Fruit fly (Drosophila melanogaster) whole organism, embryonic: ENCODE data around the gene Fign.
A peak's percentile ranks its signal among the peaks of the same experiment; 100 is the strongest.

ENCODE experiments used
- Asciz ChIP-seq: fragments of 200-800 bp; sonication (Bioruptor generic); optimal IDR thresholded peaks from 2 replicates; lab custom pipeline; 2017; ENCODE audit warnings: missing biosample characterization, mild to moderate bottlenecking, missing genetic modification characterization, missing genetic modification reagents
- CG10462 ChIP-seq: fragments of 200-800 bp; sonication (Bioruptor generic); optimal IDR thresholded peaks from 2 replicates; lab custom pipeline; 2016; ENCODE audit warnings: missing biosample characterization, missing genetic modification characterization
- CG10979 ChIP-seq: fragments of 200-800 bp; sonication (Bioruptor generic); optimal IDR thresholded peaks from 2 replicates; lab custom pipeline; 2018; ENCODE audit warnings: missing biosample characterization, mild to moderate bottlenecking, missing genetic modification characterization, moderate library complexity
- CG12744 ChIP-seq: fragments of 200-800 bp; sonication (Bioruptor generic); optimal IDR thresholded peaks from 2 replicates; lab custom pipeline; 2016; ENCODE audit warnings: missing biosample characterization, missing genetic modification characterization
- CG13287 ChIP-seq: fragments of 200-800 bp; sonication (Bioruptor generic); IDR thresholded peaks from 2 replicates; pipeline ENCODE4 v1.3.6; 2022; ENCODE audit warnings: missing biosample characterization, missing genetic modification characterization; ENCODE audit not compliant: partially characterized antibody
- CG14667 ChIP-seq: fragments of 200-800 bp; sonication (Bioruptor generic); IDR thresholded peaks from 2 replicates; pipeline ENCODE4 v1.3.6; 2022; ENCODE audit warnings: missing biosample characterization, missing genetic modification characterization
- CG14710 ChIP-seq: fragments of 200-800 bp; sonication (Bioruptor generic); optimal IDR thresholded peaks from 3 replicates; lab custom pipeline; 2019; ENCODE audit warnings: missing biosample characterization, mild to moderate bottlenecking, missing genetic modification characterization, moderate library complexity
- CG15073 ChIP-seq: fragments of 200-800 bp; sonication (Bioruptor generic); optimal IDR thresholded peaks from 2 replicates; lab custom pipeline; 2016; ENCODE audit warnings: missing biosample characterization, missing genetic modification characterization
- CG2116 ChIP-seq: fragments of 200-800 bp; sonication (Bioruptor generic); optimal IDR thresholded peaks from 3 replicates; lab custom pipeline; 2018; ENCODE audit warnings: missing biosample characterization, mild to moderate bottlenecking, missing genetic modification characterization
- CG31224 ChIP-seq: fragments of 200-800 bp; sonication (Bioruptor generic); IDR thresholded peaks from 2 replicates; pipeline ENCODE4 v1.3.6; 2022; ENCODE audit warnings: missing biosample characterization, missing genetic modification characterization
- CG3838 ChIP-seq: fragments of 200-800 bp; sonication (Bioruptor generic); optimal IDR thresholded peaks from 3 replicates; lab custom pipeline; 2016; ENCODE audit warnings: missing biosample characterization, missing genetic modification characterization
- CG43689 ChIP-seq: fragments of 200-800 bp; sonication (Bioruptor generic); IDR thresholded peaks from 2 replicates; pipeline ENCODE4 v1.3.6; 2022; ENCODE audit warnings: missing biosample characterization, missing genetic modification characterization
- CG4707 ChIP-seq: fragments of 200-800 bp; sonication (Bioruptor generic); optimal IDR thresholded peaks from 2 replicates; lab custom pipeline; 2018; ENCODE audit warnings: missing biosample characterization, mild to moderate bottlenecking, missing genetic modification characterization, moderate library complexity
- CG6683 ChIP-seq: fragments of 200-800 bp; sonication (Bioruptor generic); optimal IDR thresholded peaks from 2 replicates; lab custom pipeline; 2017; ENCODE audit warnings: missing biosample characterization, mild to moderate bottlenecking, missing genetic modification characterization, missing genetic modification reagents
- CG6791 ChIP-seq: fragments of 200-800 bp; sonication (Bioruptor generic); IDR thresholded peaks from 3 replicates; pipeline ENCODE4 v1.3.6; 2022; ENCODE audit warnings: missing biosample characterization, missing genetic modification characterization; ENCODE audit not compliant: partially characterized antibody
- CG7745 ChIP-seq: fragments of 200-800 bp; sonication (Bioruptor generic); optimal IDR thresholded peaks from 2 replicates; lab custom pipeline; 2018; ENCODE audit warnings: missing biosample characterization, mild to moderate bottlenecking, missing genetic modification characterization, moderate library complexity
- CG8944 ChIP-seq: fragments of 200-800 bp; sonication (Bioruptor generic); optimal IDR thresholded peaks from 3 replicates; lab custom pipeline; 2016; ENCODE audit warnings: missing biosample characterization, missing genetic modification characterization
- CG9437 ChIP-seq: fragments of 200-800 bp; sonication (Bioruptor generic); optimal IDR thresholded peaks from 2 replicates; lab custom pipeline; 2018; ENCODE audit warnings: missing biosample characterization, mild to moderate bottlenecking, missing genetic modification characterization
- CG9727 ChIP-seq: fragments of 200-800 bp; sonication (Bioruptor generic); optimal IDR thresholded peaks from 3 replicates; lab custom pipeline; 2017; ENCODE audit warnings: missing biosample characterization, mild to moderate bottlenecking, missing genetic modification characterization
- Chrac-16 ChIP-seq: fragments of 200-800 bp; sonication (Bioruptor generic); optimal IDR thresholded peaks from 3 replicates; lab custom pipeline; 2016; ENCODE audit warnings: missing biosample characterization, missing genetic modification characterization
- CoRest ChIP-seq: fragments of 200-800 bp; sonication (Bioruptor generic); optimal IDR thresholded peaks from 3 replicates; lab custom pipeline; 2018; ENCODE audit warnings: missing biosample characterization, mild to moderate bottlenecking, missing genetic modification characterization, moderate library complexity
- Dp ChIP-seq: fragments of 200-800 bp; sonication (Bioruptor generic); optimal IDR thresholded peaks from 2 replicates; lab custom pipeline; 2018; ENCODE audit warnings: missing biosample characterization, mild to moderate bottlenecking, missing genetic modification characterization, moderate library complexity
- E2f2 ChIP-seq: fragments of 200-800 bp; sonication (Bioruptor generic); IDR thresholded peaks from 2 replicates; pipeline ENCODE4 v1.3.6; 2022; ENCODE audit warnings: missing biosample characterization, missing genetic modification characterization
- Hr78 ChIP-seq, 2 experiments: fragments of 200-800 bp in 1 of 2; fragments of >200 bp in 1 of 2; sonication (Bioruptor generic) in 1 of 2; optimal IDR thresholded peaks; 2 replicates each; lab custom pipeline; 2017 to 2019; ENCODE audit warnings: missing biosample characterization in 2 of 2, missing genetic modification characterization in 2 of 2, mild to moderate bottlenecking in 1 of 2, moderate library complexity in 1 of 2
- Kr ChIP-seq: fragments of 200-800 bp; sonication (Bioruptor generic); optimal IDR thresholded peaks from 2 replicates; lab custom pipeline; 2017; ENCODE audit warnings: missing biosample characterization, mild to moderate bottlenecking, missing genetic modification characterization
- MBD-R2 ChIP-seq: fragments of 200-800 bp; sonication (Bioruptor generic); IDR thresholded peaks from 2 replicates; pipeline ENCODE4 v1.3.6; 2022; ENCODE audit warnings: missing biosample characterization, missing genetic modification characterization
- Med ChIP-seq: fragments of 200-800 bp; sonication (Bioruptor generic); peaks from one replicate; lab custom pipeline; 2016; ENCODE audit warnings: missing biosample characterization, missing genetic modification characterization, mild to moderate bottlenecking, inconsistent platforms, moderate library complexity
- NC2α ChIP-seq: fragments of 200-800 bp; sonication (Bioruptor generic); optimal IDR thresholded peaks from 2 replicates; lab custom pipeline; 2016; ENCODE audit warnings: missing biosample characterization, missing genetic modification characterization
- NC2β ChIP-seq: fragments of 200-800 bp; sonication (Bioruptor generic); optimal IDR thresholded peaks from 2 replicates; lab custom pipeline; 2016; ENCODE audit warnings: missing biosample characterization, missing genetic modification characterization
- Poxn ChIP-seq: fragments of 200-800 bp; sonication (Bioruptor generic); IDR thresholded peaks from 2 replicates; pipeline ENCODE4 v1.3.6; 2022; ENCODE audit warnings: missing biosample characterization, missing genetic modification characterization
- Spps ChIP-seq: fragments of 200-800 bp; sonication (Bioruptor generic); optimal IDR thresholded peaks from 2 replicates; lab custom pipeline; 2018; ENCODE audit warnings: missing biosample characterization, mild to moderate bottlenecking, missing genetic modification characterization
- Stat92E ChIP-seq, 3 experiments: fragments of >200 bp in 2 of 3; fragments of 200-800 bp in 1 of 3; sonication (Bioruptor generic) in 1 of 3; optimal IDR thresholded peaks; 2 replicates each; lab custom pipeline; 2017 to 2019; ENCODE audit warnings: missing biosample characterization in 3 of 3, missing genetic modification characterization in 3 of 3, mild to moderate bottlenecking in 1 of 3, moderate library complexity in 1 of 3
- ato ChIP-seq: fragments of 200-800 bp; sonication (Bioruptor generic); IDR thresholded peaks from 2 replicates; pipeline ENCODE4 v1.3.6; 2022; ENCODE audit warnings: missing biosample characterization, missing genetic modification characterization; ENCODE audit not compliant: partially characterized antibody
- crol ChIP-seq: fragments of 200-800 bp; sonication (Bioruptor generic); IDR thresholded peaks from 2 replicates; pipeline ENCODE4 v1.3.6; 2022; ENCODE audit warnings: missing biosample characterization, missing genetic modification characterization
- cwo ChIP-seq: fragments of 200-800 bp; sonication (Bioruptor generic); optimal IDR thresholded peaks from 3 replicates; lab custom pipeline; 2017; ENCODE audit warnings: missing biosample characterization, missing genetic modification characterization, mild to moderate bottlenecking, moderate library complexity, missing genetic modification reagents
- emc ChIP-seq: fragments of 200-800 bp; sonication (Bioruptor generic); optimal IDR thresholded peaks from 2 replicates; lab custom pipeline; 2016; ENCODE audit warnings: missing biosample characterization, missing genetic modification characterization
- fd102C ChIP-seq: fragments of 200-800 bp; sonication (Bioruptor generic); optimal IDR thresholded peaks from 2 replicates; lab custom pipeline; 2018; ENCODE audit warnings: missing biosample characterization, mild to moderate bottlenecking, missing genetic modification characterization, moderate library complexity
- gsb ChIP-seq: fragments of 200-800 bp; sonication (Bioruptor generic); IDR thresholded peaks from 2 replicates; pipeline ENCODE4 v1.3.6; 2022; ENCODE audit warnings: missing biosample characterization, missing genetic modification characterization
- ken ChIP-seq: fragments of 200-800 bp; sonication (Bioruptor generic); IDR thresholded peaks from 3 replicates; pipeline ENCODE4 v1.3.6; 2022; ENCODE audit warnings: missing biosample characterization, missing genetic modification characterization
- lov ChIP-seq, 2 experiments: fragments of 200-800 bp in 1 of 2; fragments of >200 bp in 1 of 2; sonication (Bioruptor generic) in 1 of 2; IDR thresholded peaks in 1 of 2; optimal IDR thresholded peaks in 1 of 2; 2 replicates in 1 of 2; 3 replicates in 1 of 2; pipeline versions ENCODE4 v1.3.6 to Lab custom; 2017 to 2022; ENCODE audit warnings: missing biosample characterization in 1 of 2, missing genetic modification characterization in 1 of 2
- nerfin-2 ChIP-seq: fragments of 200-800 bp; sonication (Bioruptor generic); IDR thresholded peaks from 2 replicates; pipeline ENCODE4 v1.3.6; 2022; ENCODE audit warnings: missing biosample characterization, missing genetic modification characterization; ENCODE audit not compliant: partially characterized antibody
- pita ChIP-seq: fragments of 200-800 bp; sonication (Bioruptor generic); optimal IDR thresholded peaks from 2 replicates; lab custom pipeline; 2017; ENCODE audit warnings: missing biosample characterization, mild to moderate bottlenecking, missing genetic modification characterization
- pros ChIP-seq: fragments of 200-800 bp; sonication (Bioruptor generic); optimal IDR thresholded peaks from 3 replicates; lab custom pipeline; 2019; ENCODE audit warnings: missing biosample characterization, mild to moderate bottlenecking, missing genetic modification characterization, moderate library complexity
- row ChIP-seq: fragments of 200-800 bp; sonication (Bioruptor generic); IDR thresholded peaks from 3 replicates; pipeline ENCODE4 v1.3.6; 2022; ENCODE audit warnings: missing biosample characterization, missing genetic modification characterization
- run ChIP-seq: fragments of 200-800 bp; sonication (Bioruptor generic); optimal IDR thresholded peaks from 3 replicates; lab custom pipeline; 2018; ENCODE audit warnings: missing biosample characterization, mild to moderate bottlenecking, missing genetic modification characterization
- sob ChIP-seq: fragments of 200-800 bp; sonication (Bioruptor generic); IDR thresholded peaks from 2 replicates; pipeline ENCODE4 v1.3.6; 2022; ENCODE audit warnings: missing biosample characterization, missing genetic modification characterization
- trem ChIP-seq: fragments of 200-800 bp; optimal IDR thresholded peaks from 3 replicates; lab custom pipeline; 2019; ENCODE audit warnings: missing biosample characterization, mild to moderate bottlenecking, missing genetic modification characterization, moderate library complexity
- tx ChIP-seq: fragments of 200-800 bp; sonication (Bioruptor generic); optimal IDR thresholded peaks from 2 replicates; lab custom pipeline; 2016; ENCODE audit warnings: missing biosample characterization, missing genetic modification characterization
- zen ChIP-seq: fragments of 200-800 bp; sonication (Bioruptor generic); optimal IDR thresholded peaks from 3 replicates; lab custom pipeline; 2018; ENCODE audit warnings: missing biosample characterization, mild to moderate bottlenecking, missing genetic modification characterization, moderate library complexity

The Fign gene

DNA sequence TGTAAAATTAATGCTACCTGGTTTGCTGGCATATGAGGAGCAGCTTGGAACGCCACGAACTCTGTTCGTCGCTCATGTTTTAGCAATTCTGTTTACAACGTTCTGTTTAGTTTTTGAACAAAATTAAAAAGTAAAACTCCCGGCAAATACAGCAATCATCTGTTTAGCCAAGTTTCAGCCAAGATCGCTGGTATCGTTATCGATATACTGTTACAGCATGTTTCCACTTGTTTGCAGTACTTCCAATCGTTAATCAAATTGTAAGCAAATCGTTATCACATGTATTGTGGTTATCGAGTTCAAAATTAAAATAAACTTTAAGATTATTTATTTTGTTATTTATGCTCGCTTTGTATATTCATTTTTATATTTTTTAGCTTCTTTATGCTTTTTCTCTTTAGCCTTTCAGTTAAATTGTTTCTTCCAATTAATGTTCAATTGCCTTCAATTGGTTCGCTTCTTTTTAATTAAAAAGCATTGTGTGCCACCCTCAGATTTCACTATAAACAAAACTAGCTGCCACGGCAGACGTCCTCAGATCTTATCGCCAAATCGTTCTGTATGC, at the start of gene Fign, which contains the start of gene CG8837 (continued):
- no peak for TF ChIP-seq NC2β (GFP tag; lab: Kevin White, UChicago)
- no peak for TF ChIP-seq CG4707 (GFP tag; lab: Kevin White, UChicago)
- peak; percentile 96 for TF ChIP-seq E2f2 (GFP tag; lab: Robert Waterston, UW)
- TF ChIP-seq Hr78 (GFP tag; optimal IDR thresholded peaks at IDR 0.05; lab: Kevin White, UChicago): no peak
- TF ChIP-seq crol (GFP tag; lab: Robert Waterston, UW): no peak
- TF ChIP-seq CG31224 (GFP tag; lab: Robert Waterston, UW): no peak
- TF ChIP-seq pros (GFP tag; lab: Kevin White, UChicago): no peak
- peak; percentile 60 for TF ChIP-seq MBD-R2
- no peak for TF ChIP-seq CG10462 (GFP tag; lab: Kevin White, UChicago)
- TF ChIP-seq sob (GFP tag; lab: Robert Waterston, UW): no peak
- peak; percentile 97 for TF ChIP-seq nerfin-2 (GFP tag; lab: Robert Waterston, UW)
- TF ChIP-seq CG14710 (tag; lab: Kevin White, UChicago): peak; percentile 66
- TF ChIP-seq Stat92E (GFP tag; optimal IDR thresholded peaks at IDR 0.05; lab: Kevin White, UChicago): no peak
- TF ChIP-seq CG9437 (GFP tag; lab: Kevin White, UChicago): no peak
- TF ChIP-seq gsb (GFP tag; lab: Robert Waterston, UW): no peak
- no peak for TF ChIP-seq CG10979 (tag; lab: Kevin White, UChicago)
- TF ChIP-seq cwo (GFP tag; lab: Kevin White, UChicago): no peak
- TF ChIP-seq CG3838: no peak
- TF ChIP-seq CG43689 (GFP tag; lab: Robert Waterston, UW): no peak
- TF ChIP-seq CG2116 (GFP tag; lab: Kevin White, UChicago): peak; percentile 73
- TF ChIP-seq Poxn (GFP tag; lab: Robert Waterston, UW): no peak
- peak; percentile 93 for TF ChIP-seq ato (GFP tag; lab: Robert Waterston, UW)
- TF ChIP-seq Kr (GFP tag; lab: Kevin White, UChicago): no peak
- peak; percentile 41 for TF ChIP-seq trem (tag; lab: Kevin White, UChicago)
- TF ChIP-seq Spps (tag; lab: Kevin White, UChicago): no peak
- TF ChIP-seq CG14667 (GFP tag; lab: Robert Waterston, UW): no peak
- peak; percentile 52 for TF ChIP-seq Med (GFP tag; lab: Kevin White, UChicago)
- no peak for TF ChIP-seq Asciz (GFP tag; lab: Kevin White, UChicago)
- TF ChIP-seq CG12744 (GFP tag; lab: Kevin White, UChicago): no peak
- no peak for TF ChIP-seq emc (GFP tag; lab: Kevin White, UChicago)
- no peak for TF ChIP-seq lov (optimal IDR thresholded peaks at IDR 0.05; lab: Kevin White, UChicago)
- TF ChIP-seq lov (GFP tag; IDR thresholded peaks at IDR 0.05; lab: Robert Waterston, UW): no peak
- no peak for TF ChIP-seq CG9727 (GFP tag; lab: Kevin White, UChicago)
- TF ChIP-seq CG13287 (GFP tag; lab: Robert Waterston, UW): peak; percentile 87
- no peak for TF ChIP-seq Chrac-16 (GFP tag; lab: Kevin White, UChicago)
- no peak for TF ChIP-seq CG8944 (GFP tag; lab: Kevin White, UChicago)
- TF ChIP-seq zen (tag; lab: Kevin White, UChicago): no peak
- no peak for TF ChIP-seq CG7745 (tag; lab: Kevin White, UChicago)
- TF ChIP-seq NC2α: no peak
- TF ChIP-seq CoRest (tag; lab: Kevin White, UChicago): peak; percentile 51
- no peak for TF ChIP-seq ken (GFP tag; lab: Robert Waterston, UW)
- peak; percentile 94 for TF ChIP-seq CG6791
- no peak for TF ChIP-seq run
- no peak for TF ChIP-seq tx (GFP tag; lab: Kevin White, UChicago)
- TF ChIP-seq CG6683: no peak
- TF ChIP-seq fd102C (GFP tag; lab: Kevin White, UChicago): no peak
- peak; percentile 94 for TF ChIP-seq Dp (GFP tag; lab: Kevin White, UChicago)
- TF ChIP-seq pita (GFP tag; lab: Kevin White, UChicago): peak; percentile 40
- no peak for TF ChIP-seq row (GFP tag; lab: Robert Waterston, UW)
- TF ChIP-seq CG15073: no peak
